Fruit fly (Drosophila melanogaster): Measurements from ENCODE around the gene CG2100.

The CG2100 gene

DNA sequence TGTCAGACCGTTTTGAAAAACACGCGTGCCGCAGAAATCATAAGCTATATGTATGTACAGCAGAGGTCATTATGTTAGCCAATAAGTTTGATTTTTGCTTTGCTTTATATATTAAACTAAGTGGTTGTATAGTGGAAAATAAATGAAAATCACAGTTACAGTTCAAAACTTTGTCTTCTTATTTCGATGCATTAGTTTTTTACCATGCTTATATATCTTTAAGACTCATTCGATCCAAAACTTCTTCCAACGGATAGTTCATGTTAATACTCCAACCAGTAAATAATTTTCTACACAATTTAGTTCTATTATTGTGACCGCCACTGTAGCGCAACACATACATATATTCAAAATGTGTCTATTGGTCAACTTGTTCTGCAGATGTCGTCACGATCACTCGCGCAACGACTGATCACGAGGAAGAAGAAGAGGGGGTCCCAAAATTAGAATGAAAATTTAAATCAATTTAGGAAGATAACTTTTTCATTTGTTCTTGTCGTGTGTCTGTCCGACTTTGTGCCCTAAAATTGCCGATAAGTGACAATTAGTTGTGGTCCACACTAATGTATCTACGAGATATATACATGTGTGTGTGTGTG is 30.6 kb downstream of the CG2100 start (continued):
- no peak for TF ChIP-seq CG18764 (GFP tag; optimal IDR thresholded peaks at IDR 0.05)
- TF ChIP-seq gsb-n (tag; optimal IDR thresholded peaks at IDR 0.05), result no peak
- TF ChIP-seq CG10565 (GFP tag; optimal IDR thresholded peaks at IDR 0.05), result no peak
- TF ChIP-seq wek (GFP tag; optimal IDR thresholded peaks at IDR 0.05), result no peak
- TF ChIP-seq tna (GFP tag; IDR thresholded peaks at IDR 0.05; ENCODE audit: partially characterized antibody), result no peak
- TF ChIP-seq insv (GFP tag; optimal IDR thresholded peaks at IDR 0.05), result no peak
- TF ChIP-seq gsb (GFP tag; IDR thresholded peaks at IDR 0.05), result no peak
- TF ChIP-seq dysf (GFP tag; IDR thresholded peaks at IDR 0.05), result peak; percentile 70
- peak; percentile 36 for TF ChIP-seq Camta (GFP tag; optimal IDR thresholded peaks at IDR 0.05)
- peak; percentile 29; the same call in 1 of the 2 replicates for TF ChIP-seq E2f1 (GFP tag; IDR thresholded peaks at IDR 0.05)
- peak; percentile 90 for TF ChIP-seq Ets65A (GFP tag)
- no peak for TF ChIP-seq CG14965 (GFP tag; optimal IDR thresholded peaks at IDR 0.05; ENCODE audit: borderline replicate concordance)
- TF ChIP-seq CG2120 (GFP tag; optimal IDR thresholded peaks at IDR 0.05), result no peak
- peak; percentile 23 for TF ChIP-seq CG18011 (GFP tag; optimal IDR thresholded peaks at IDR 0.05)
- TF ChIP-seq CG11504 (tag; optimal IDR thresholded peaks at IDR 0.05), result no peak
- TF ChIP-seq zf30C (GFP tag; optimal IDR thresholded peaks at IDR 0.05), result no peak
- TF ChIP-seq croc (GFP tag; conservative IDR thresholded peaks at IDR 0.05), result peak; percentile 30; the same call in 2 of the 3 replicates
- TF ChIP-seq CG6791 (GFP tag; IDR thresholded peaks at IDR 0.05; ENCODE audit: partially characterized antibody), result no peak
- TF ChIP-seq mld (GFP tag; IDR thresholded peaks at IDR 0.05; ENCODE audit: partially characterized antibody), result no peak
- TF ChIP-seq Oaz (GFP tag; IDR thresholded peaks at IDR 0.05), result no peak
- peak; percentile 53 for TF ChIP-seq Nf-YB (GFP tag; optimal IDR thresholded peaks at IDR 0.05)
- peak; percentile 47 for TF ChIP-seq CG11723 (GFP tag; optimal IDR thresholded peaks at IDR 0.05)
- TF ChIP-seq ara (GFP tag; IDR thresholded peaks at IDR 0.05), result peak; percentile 57; the same call in 1 of the 2 replicates
- no peak for TF ChIP-seq hb (GFP tag; IDR thresholded peaks at IDR 0.05; ENCODE audit: partially characterized antibody)
- no peak for TF ChIP-seq CG8290 (GFP tag; optimal IDR thresholded peaks at IDR 0.05)
- no peak for TF ChIP-seq CG8290 (tag; optimal IDR thresholded peaks at IDR 0.05)
- TF ChIP-seq CG13894 (tag; optimal IDR thresholded peaks at IDR 0.05), result no peak
- TF ChIP-seq Mrtf (GFP tag; IDR thresholded peaks at IDR 0.05), result peak; percentile 23; the same call in 1 of the 3 replicates
- peak; percentile 12; the same call in 1 of the 2 replicates for TF ChIP-seq CG32772 (GFP tag; IDR thresholded peaks at IDR 0.05)
- no peak for TF ChIP-seq aop (GFP tag; IDR thresholded peaks at IDR 0.05)
- TF ChIP-seq zen2 (GFP tag; IDR thresholded peaks at IDR 0.05; ENCODE audit: partially characterized antibody), result no peak
- TF ChIP-seq crp (GFP tag; optimal IDR thresholded peaks at IDR 0.05), result no peak
- TF ChIP-seq Taf1 (GFP tag; IDR thresholded peaks at IDR 0.05), result no peak
- no peak for TF ChIP-seq scrt (GFP tag; optimal IDR thresholded peaks at IDR 0.05)
- peak; percentile 26 for TF ChIP-seq D19B (GFP tag; optimal IDR thresholded peaks at IDR 0.05)
- peak; percentile 79 for TF ChIP-seq CG15269 (tag; optimal IDR thresholded peaks at IDR 0.05)
- TF ChIP-seq ato (GFP tag; IDR thresholded peaks at IDR 0.05; ENCODE audit: partially characterized antibody), result no peak
- TF ChIP-seq gt (GFP tag; IDR thresholded peaks at IDR 0.05), result peak; percentile 38; the same call in 1 of the 2 replicates
- peak; percentile 56; the same call in 1 of the 2 replicates for TF ChIP-seq sob (GFP tag; IDR thresholded peaks at IDR 0.05)
- peak; percentile 50 for TF ChIP-seq CG32532 (GFP tag; IDR thresholded peaks at IDR 0.05)
- peak; percentile 24 for TF ChIP-seq ewg (GFP tag; optimal IDR thresholded peaks at IDR 0.05)
- peak; percentile 34 for TF ChIP-seq CG33557 (GFP tag; optimal IDR thresholded peaks at IDR 0.05)
- TF ChIP-seq CG10321 (GFP tag; IDR thresholded peaks at IDR 0.05), result no peak
- peak; percentile 29; the same call in 1 of the 2 replicates for TF ChIP-seq wor (GFP tag; IDR thresholded peaks at IDR 0.05)
- TF ChIP-seq odd (GFP tag; optimal IDR thresholded peaks at IDR 0.05), result no peak
- TF ChIP-seq CG12155 (GFP tag; optimal IDR thresholded peaks at IDR 0.05), result peak; percentile 36
- TF ChIP-seq trem (tag; optimal IDR thresholded peaks at IDR 0.05), result peak; percentile 73
- peak; percentile 12 for TF ChIP-seq CG2202 (tag; optimal IDR thresholded peaks at IDR 0.05)
- TF ChIP-seq CkIIα-i1 (GFP tag; IDR thresholded peaks at IDR 0.05), result no peak
- peak; percentile 5 for TF ChIP-seq CG7786 (GFP tag; optimal IDR thresholded peaks at IDR 0.05)

Measured in whole organism, embryonic.